Worm (Caenorhabditis elegans): ENCODE measurements around the gene R148.8.

DNA sequence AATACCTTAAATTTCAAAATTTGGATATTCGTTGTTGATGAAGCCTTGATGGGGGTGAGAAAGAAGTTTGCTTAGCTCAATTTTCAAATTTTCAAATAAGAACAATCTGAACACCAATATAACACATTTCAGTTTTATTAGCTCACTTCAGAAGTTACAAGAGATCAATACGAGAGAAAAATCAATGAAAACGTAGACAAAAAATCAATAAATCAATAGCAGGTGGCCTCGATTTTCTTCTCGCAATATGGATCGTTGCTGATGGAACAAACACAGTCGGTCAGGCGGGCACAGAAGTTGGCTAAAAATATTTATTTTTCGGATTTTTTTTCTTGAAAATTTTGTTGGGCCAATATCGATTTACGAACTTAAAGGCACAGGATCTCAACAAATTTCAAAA is 49.2 kb upstream of the R148.8 start:
- TF ChIP-seq unc-62 (GFP tag; optimal IDR thresholded peaks at IDR 0.05) (no peak), egl-5 (tag; optimal IDR thresholded peaks at IDR 0.05) (no peak), ama-1 (optimal IDR thresholded peaks at IDR 0.05) (no peak), lin-15B (tag; optimal IDR thresholded peaks at IDR 0.05) (no peak), nhr-237 (tag; optimal IDR thresholded peaks at IDR 0.05) (no peak), nhr-12 (tag; optimal IDR thresholded peaks at IDR 0.05) (no peak), nhr-28 (tag; optimal IDR thresholded peaks at IDR 0.05) (no peak)
